Worm (Caenorhabditis elegans) whole organism, young adult: Measurements from ENCODE around the gene sphr-1.

Experiments used
- B0261.1 ChIP-seq: sonication (generic microtip); optimal IDR thresholded peaks from 2 replicates; lab custom pipeline; 2016; ENCODE audit warnings: mild to moderate bottlenecking, missing genetic modification characterization, moderate library complexity, missing compliant biosample characterization
- ama-1 ChIP-seq, 3 experiments: fragments of 150-350 bp in 1 of 3; sonication (generic microtip) in 2 of 3; optimal IDR thresholded peaks; 2 replicates each; lab custom pipeline; 2014 to 2018; ENCODE audit warnings: missing biosample characterization in 2 of 3, missing genetic modification characterization in 2 of 3, missing genetic modification reagents in 2 of 3
- aptf-3 ChIP-seq: fragments of 200-800 bp; sonication (Bioruptor generic); IDR thresholded peaks from 2 replicates; pipeline ENCODE4 v1.3.6; 2022; ENCODE audit warnings: missing genetic modification characterization, missing compliant biosample characterization
- ceh-100 ChIP-seq: fragments of 200-800 bp; sonication (Bioruptor generic); IDR thresholded peaks from 2 replicates; pipeline ENCODE4 v1.3.6; 2022; ENCODE audit warnings: missing genetic modification reagents, missing genetic modification characterization, missing compliant biosample characterization
- dpl-1 ChIP-seq: fragments of 150-350 bp; optimal IDR thresholded peaks from 2 replicates; lab custom pipeline; 2014; ENCODE audit warnings: missing biosample characterization, missing genetic modification reagents, missing genetic modification characterization
- nfya-1 ChIP-seq: sonication (generic microtip); optimal IDR thresholded peaks from 2 replicates; lab custom pipeline; 2017; ENCODE audit warnings: antibody characterized with exemption, missing compliant biosample characterization, missing genetic modification characterization, borderline replicate concordance; ENCODE audit not compliant: insufficient read depth
- nfyb-1 ChIP-seq: fragments of 200-800 bp; sonication (Bioruptor generic); IDR thresholded peaks from 2 replicates; pipeline ENCODE4 v1.3.6; 2022; ENCODE audit warnings: missing genetic modification reagents, missing genetic modification characterization, missing compliant biosample characterization
- pha-4 ChIP-seq: fragments of 150-350 bp; sonication (generic microtip); optimal IDR thresholded peaks from 2 replicates; lab custom pipeline; 2014; ENCODE audit warnings: missing biosample characterization, missing genetic modification reagents, missing genetic modification characterization
- sea-2 ChIP-seq: fragments of 200-800 bp; sonication (Bioruptor generic); IDR thresholded peaks from 2 replicates; pipeline ENCODE4 v1.3.6; 2022; ENCODE audit warnings: missing genetic modification characterization, missing compliant biosample characterization

DNA sequence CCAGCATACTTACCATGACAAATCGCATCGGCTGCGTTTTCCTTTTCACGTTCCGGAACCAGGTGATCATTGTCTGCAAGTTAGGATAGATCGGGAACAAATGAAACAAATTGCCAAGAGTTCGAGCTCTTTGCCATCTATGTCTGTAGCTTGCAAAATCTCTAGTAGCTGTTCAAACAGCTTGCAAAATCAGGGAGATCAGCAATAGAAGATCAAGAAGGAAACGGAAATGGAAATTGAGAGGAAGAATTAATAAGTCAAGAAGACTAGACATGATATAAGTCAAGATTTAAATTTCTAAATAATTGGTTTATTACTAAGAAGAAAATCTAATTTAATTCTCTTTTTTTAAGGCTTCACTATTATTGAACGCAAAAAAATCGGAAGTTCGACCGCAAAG lies 40.9 kb downstream of the sphr-1 start, which contains the start of gene F07C3.3:
- TF ChIP-seq B0261.1 (no peak), nfya-1 (tag; lab: Kevin White, UChicago) (no peak), sea-2 (GFP tag; lab: Robert Waterston, UW) (no peak), ama-1 (optimal IDR thresholded peaks at IDR 0.05; lab: Kevin White, UChicago) (no peak), ama-1 (GFP tag; optimal IDR thresholded peaks at IDR 0.05; lab: Kevin White, UChicago) (no peak), nfyb-1 (GFP tag; lab: Robert Waterston, UW) (no peak), pha-4 (tag; lab: Kevin White, UChicago) (no peak), aptf-3 (GFP tag; lab: Robert Waterston, UW) (no peak), dpl-1 (no peak), ceh-100 (GFP tag; lab: Robert Waterston, UW) (no peak)
